Fruit fly (Drosophila melanogaster): ENCODE measurements around the gene ND-15.

ND-15 gene

dm6 chr2L:102161-102761, 12.3 kb upstream of the ND-15 start, which contains the start of gene Creld (continued):
- TF ChIP-seq pfk (GFP tag; optimal IDR thresholded peaks at IDR 0.05) (no peak), CG8089 (GFP tag; optimal IDR thresholded peaks at IDR 0.05) (no peak), Hr39 (optimal IDR thresholded peaks at IDR 0.05) (no peak), CG10321 (GFP tag; IDR thresholded peaks at IDR 0.05) (no peak), CG3847 (GFP tag; IDR thresholded peaks at IDR 0.05) (no peak; the same call in 1 of the 2 replicates), CG15011 (GFP tag; optimal IDR thresholded peaks at IDR 0.05) (no peak), CG10959 (GFP tag; IDR thresholded peaks at IDR 0.05) (no peak), CG30020 (tag; optimal IDR thresholded peaks at IDR 0.05) (peak; percentile 22), CG17802 (tag; optimal IDR thresholded peaks at IDR 0.05) (no peak), Atf3 (GFP tag; optimal IDR thresholded peaks at IDR 0.05) (no peak), CG33557 (GFP tag; optimal IDR thresholded peaks at IDR 0.05) (no peak), chinmo (GFP tag; IDR thresholded peaks at IDR 0.05; ENCODE audit: partially characterized antibody) (peak; percentile 100; the same call in 3 of the 4 replicates), Blimp-1 (GFP tag; optimal IDR thresholded peaks at IDR 0.05) (no peak), CG43689 (GFP tag; IDR thresholded peaks at IDR 0.05) (no peak), BtbVII (GFP tag; optimal IDR thresholded peaks at IDR 0.05) (no peak), NK7.1 (GFP tag; optimal IDR thresholded peaks at IDR 0.05) (no peak), CG7271 (tag; optimal IDR thresholded peaks at IDR 0.05) (no peak), gt (GFP tag; IDR thresholded peaks at IDR 0.05) (no peak), CG4328 (GFP tag; optimal IDR thresholded peaks at IDR 0.05) (no peak), CG6791 (GFP tag; IDR thresholded peaks at IDR 0.05; ENCODE audit: partially characterized antibody) (peak; percentile 100), CG9876 (GFP tag; optimal IDR thresholded peaks at IDR 0.05) (no peak), Stat92E (GFP tag; optimal IDR thresholded peaks at IDR 0.05) (no peak), gfzf (GFP tag; optimal IDR thresholded peaks at IDR 0.05) (peak; percentile 41), CG3995 (GFP tag; optimal IDR thresholded peaks at IDR 0.05) (peak; percentile 56), insv (GFP tag; optimal IDR thresholded peaks at IDR 0.05) (no peak), Max (GFP tag; optimal IDR thresholded peaks at IDR 0.05) (peak; percentile 8), CG7745 (tag; optimal IDR thresholded peaks at IDR 0.05) (no peak), Hr78 (GFP tag; optimal IDR thresholded peaks at IDR 0.05) (peak in 1 of 2 experiments; percentile 98), jigr1 (GFP tag; IDR thresholded peaks at IDR 0.05) (no peak), shn (GFP tag; optimal IDR thresholded peaks at IDR 0.05) (no peak), CG10431 (GFP tag; optimal IDR thresholded peaks at IDR 0.05) (no peak), ab (GFP tag; optimal IDR thresholded peaks at IDR 0.05) (no peak), B-H1 (GFP tag; IDR thresholded peaks at IDR 0.05) (no peak), Nf-YB (GFP tag; optimal IDR thresholded peaks at IDR 0.05) (no peak), CG11560 (tag; IDR thresholded peaks at IDR 0.05) (no peak; the same call in 2 of the 3 replicates), CG12299 (tag; optimal IDR thresholded peaks at IDR 0.05) (no peak), Ssrp (tag; optimal IDR thresholded peaks at IDR 0.05) (no peak), Atf6 (GFP tag; IDR thresholded peaks at IDR 0.05) (no peak), Jarid2 (GFP tag; optimal IDR thresholded peaks at IDR 0.05) (no peak), CG13287 (GFP tag; IDR thresholded peaks at IDR 0.05; ENCODE audit: partially characterized antibody) (peak; percentile 100), CG12744 (GFP tag; optimal IDR thresholded peaks at IDR 0.05) (no peak), CG10267 (tag; optimal IDR thresholded peaks at IDR 0.05) (no peak), CG7357 (GFP tag; IDR thresholded peaks at IDR 0.05) (no peak), CG2116 (GFP tag; optimal IDR thresholded peaks at IDR 0.05) (peak; percentile 82), caup (GFP tag; optimal IDR thresholded peaks at IDR 0.05; ENCODE audit: severe bottlenecking) (no peak), C15 (GFP tag; IDR thresholded peaks at IDR 0.05) (no peak), HHEX (GFP tag; optimal IDR thresholded peaks at IDR 0.05) (no peak), amos (GFP tag; IDR thresholded peaks at IDR 0.05; ENCODE audit: partially characterized antibody) (peak; percentile 100), Ptx1 (GFP tag; IDR thresholded peaks at IDR 0.05) (no peak), Med (GFP tag) (peak; percentile 86)
